Fruit fly (Drosophila melanogaster): ENCODE results near the gene hth.

The hth gene

DNA sequence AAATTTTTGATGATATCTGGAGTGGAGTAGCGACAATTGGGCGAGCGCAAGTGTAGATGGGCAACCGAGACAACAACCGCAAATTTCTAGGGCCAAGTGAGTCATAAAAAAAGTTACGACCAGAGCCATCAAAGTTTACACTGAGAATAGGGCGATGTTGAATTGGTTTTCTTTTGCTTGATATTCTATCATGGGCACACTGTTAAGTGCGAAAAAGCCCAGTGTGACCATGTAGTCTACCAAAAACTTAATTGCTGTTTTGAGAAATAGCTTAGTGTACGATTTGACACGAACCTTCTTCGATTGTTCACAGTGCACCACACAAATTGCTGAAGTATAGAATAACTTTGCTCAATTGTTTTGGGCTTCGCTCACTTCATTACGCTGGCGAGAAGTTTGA, 75.1 kb downstream of the hth start (continued):
- TF ChIP-seq crp (GFP tag; optimal IDR thresholded peaks at IDR 0.05): no peak
- TF ChIP-seq CG1832 (GFP tag; optimal IDR thresholded peaks at IDR 0.05): no peak
- no peak for TF ChIP-seq CG8281 (tag; optimal IDR thresholded peaks at IDR 0.05)
- no peak for TF ChIP-seq CG13287 (GFP tag; IDR thresholded peaks at IDR 0.05; ENCODE audit: partially characterized antibody)
- peak; percentile 66 for TF ChIP-seq CG6689 (GFP tag; IDR thresholded peaks at IDR 0.05)
- peak; percentile 71 for TF ChIP-seq row (GFP tag; IDR thresholded peaks at IDR 0.05)
- peak; percentile 62 for TF ChIP-seq Hsf (GFP tag; optimal IDR thresholded peaks at IDR 0.05)
- no peak for TF ChIP-seq cato (GFP tag; optimal IDR thresholded peaks at IDR 0.05; ENCODE audit: borderline replicate concordance)
- no peak for TF ChIP-seq CG30020 (tag; optimal IDR thresholded peaks at IDR 0.05)
- no peak for TF ChIP-seq odd (GFP tag; optimal IDR thresholded peaks at IDR 0.05)
- peak; percentile 69; the same call in 2 of the 3 replicates for TF ChIP-seq ci (GFP tag; IDR thresholded peaks at IDR 0.05)
- TF ChIP-seq D19B (GFP tag; optimal IDR thresholded peaks at IDR 0.05): no peak
- peak; percentile 58; the same call in 1 of the 2 replicates for TF ChIP-seq ham (GFP tag; IDR thresholded peaks at IDR 0.05)
- no peak for TF ChIP-seq Dp (GFP tag; optimal IDR thresholded peaks at IDR 0.05)
- peak; percentile 50 for TF ChIP-seq tio (GFP tag; optimal IDR thresholded peaks at IDR 0.05)
- peak; percentile 42 for TF ChIP-seq CG8388 (GFP tag; optimal IDR thresholded peaks at IDR 0.05)
- peak; percentile 64 for TF ChIP-seq CG17359 (tag; optimal IDR thresholded peaks at IDR 0.05)
- TF ChIP-seq Sin3A (optimal IDR thresholded peaks at IDR 0.05): no peak
- TF ChIP-seq Fer2 (tag; optimal IDR thresholded peaks at IDR 0.05): no peak
- TF ChIP-seq CG43689 (GFP tag; IDR thresholded peaks at IDR 0.05): 0 out of 2 replicates have a peak, but pooled peaks have one; percentile 19
- TF ChIP-seq HLHmδ (GFP tag; optimal IDR thresholded peaks at IDR 0.05): no peak
- peak; percentile 73 for TF ChIP-seq slbo (GFP tag; IDR thresholded peaks at IDR 0.05)
- TF ChIP-seq gem (tag; optimal IDR thresholded peaks at IDR 0.05): peak; percentile 69
- peak; percentile 42 for TF ChIP-seq Oli (tag; optimal IDR thresholded peaks at IDR 0.05)
- no peak for TF ChIP-seq pita (GFP tag; optimal IDR thresholded peaks at IDR 0.05)
- TF ChIP-seq ash1 (GFP tag; optimal IDR thresholded peaks at IDR 0.05): no peak
- peak; percentile 30 for TF ChIP-seq CG33213 (GFP tag; optimal IDR thresholded peaks at IDR 0.05)
- TF ChIP-seq pzg (GFP tag; optimal IDR thresholded peaks at IDR 0.05): no peak
- TF ChIP-seq CG7745 (tag; optimal IDR thresholded peaks at IDR 0.05): no peak
- peak; percentile 42 for TF ChIP-seq Side (GFP tag; optimal IDR thresholded peaks at IDR 0.05)
- TF ChIP-seq CG9609 (GFP tag; optimal IDR thresholded peaks at IDR 0.05): peak; percentile 39
- TF ChIP-seq CG18764 (GFP tag; optimal IDR thresholded peaks at IDR 0.05): no peak
- TF ChIP-seq CG2202 (tag; optimal IDR thresholded peaks at IDR 0.05): no peak
- peak; percentile 10 for TF ChIP-seq CG13123 (GFP tag; optimal IDR thresholded peaks at IDR 0.05)
- 0 out of 3 replicates have a peak, but pooled peaks have one; percentile 19 for TF ChIP-seq otp (GFP tag; IDR thresholded peaks at IDR 0.05)
- no peak for TF ChIP-seq Trl (optimal IDR thresholded peaks at IDR 0.05)
- TF ChIP-seq Trl (GFP tag; optimal IDR thresholded peaks at IDR 0.05): peak; percentile 24
- peak; percentile 23 for TF ChIP-seq gsb-n (tag; optimal IDR thresholded peaks at IDR 0.05)
- 0 out of 2 replicates have a peak, but pooled peaks have one; percentile 32 for TF ChIP-seq CG14441 (GFP tag; IDR thresholded peaks at IDR 0.05)
- TF ChIP-seq Lhr (GFP tag; optimal IDR thresholded peaks at IDR 0.05): no peak
- no peak for TF ChIP-seq CG3407 (GFP tag; optimal IDR thresholded peaks at IDR 0.05)
- TF ChIP-seq CG4854 (GFP tag; optimal IDR thresholded peaks at IDR 0.05): no peak
- TF ChIP-seq hkb (optimal IDR thresholded peaks at IDR 0.05): no peak
- peak; percentile 69 for TF ChIP-seq hkb (GFP tag; IDR thresholded peaks at IDR 0.05)
- TF ChIP-seq ssp (GFP tag; IDR thresholded peaks at IDR 0.05): no peak
- peak; percentile 41 for TF ChIP-seq CG13624 (GFP tag; optimal IDR thresholded peaks at IDR 0.05)
- no peak for TF ChIP-seq zen2 (GFP tag; IDR thresholded peaks at IDR 0.05; ENCODE audit: partially characterized antibody)
- no peak for TF ChIP-seq CG18476 (GFP tag; optimal IDR thresholded peaks at IDR 0.05)
- TF ChIP-seq CG14860 (GFP tag; IDR thresholded peaks at IDR 0.05; ENCODE audit: partially characterized antibody): no peak
- no peak for TF ChIP-seq vfl (GFP tag; optimal IDR thresholded peaks at IDR 0.05)
- peak; percentile 44 for TF ChIP-seq CG6765 (GFP tag; optimal IDR thresholded peaks at IDR 0.05)
- TF ChIP-seq CG11398 (GFP tag; optimal IDR thresholded peaks at IDR 0.05): no peak

All from whole organism, embryonic.